Worm (Caenorhabditis elegans): ENCODE data around the gene plpr-1.
A peak's percentile ranks its signal among the peaks of the same experiment; 100 is the strongest.

Gene plpr-1

ce11 chrII:11192488-11192887 lies 29.6 kb upstream of the plpr-1 start:
- TF ChIP-seq saeg-2 (GFP tag; IDR thresholded peaks at IDR 0.05) (no peak), dmd-9 (GFP tag; IDR thresholded peaks at IDR 0.05) (no peak), Y75B8A.6 (GFP tag; IDR thresholded peaks at IDR 0.05) (no peak)

DNA sequence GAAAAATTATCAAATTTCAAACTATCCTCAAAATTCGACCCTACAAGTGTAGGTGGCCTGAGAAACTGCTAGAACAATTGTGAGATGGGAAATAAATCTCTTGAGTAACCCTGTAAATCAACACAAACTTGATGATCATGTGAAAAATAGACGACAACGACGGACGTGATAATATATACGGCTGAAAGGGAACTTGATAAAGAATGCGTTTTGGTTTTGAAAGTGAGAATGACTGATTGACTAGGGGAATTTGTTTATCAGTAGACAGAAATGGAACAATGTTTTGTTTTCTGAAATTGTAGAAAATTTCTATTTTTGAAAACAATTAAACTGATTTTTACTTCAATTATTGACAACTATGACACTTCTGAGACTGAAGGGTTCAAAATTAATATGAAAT lies 28.6 kb upstream of the plpr-1 start:
- TF ChIP-seq hlh-30 (tag; optimal IDR thresholded peaks at IDR 0.05; ENCODE audit: insufficient read depth): peak; percentile 27
- peak in 1 of 2 experiments; percentile 52 for TF ChIP-seq unc-62 (GFP tag; optimal IDR thresholded peaks at IDR 0.05 in 1 of 2)
- no peak for TF ChIP-seq unc-62 (tag; optimal IDR thresholded peaks at IDR 0.05)
- TF ChIP-seq jun-1 (tag; optimal IDR thresholded peaks at IDR 0.05): no peak

- no peak for TF ChIP-seq fkh-10 (GFP tag; optimal IDR thresholded peaks at IDR 0.05)
- TF ChIP-seq unc-62 (GFP tag; optimal IDR thresholded peaks at IDR 0.05 in 1 of 2): peak in 1 of 2 experiments; percentile 94
- no peak for TF ChIP-seq unc-62 (tag; optimal IDR thresholded peaks at IDR 0.05)
- no peak for TF ChIP-seq daf-8 (GFP tag; IDR thresholded peaks at IDR 0.05)
- TF ChIP-seq set-16 (GFP tag; IDR thresholded peaks at IDR 0.05): peak; percentile 48; the same call in 1 of the 2 replicates
- no peak for TF ChIP-seq zfp-2 (tag; optimal IDR thresholded peaks at IDR 0.05)
- no peak for TF ChIP-seq F26F4.8 (GFP tag; conservative IDR thresholded peaks at IDR 0.05)
- no peak for TF ChIP-seq rbr-2 (tag; optimal IDR thresholded peaks at IDR 0.05)
- TF ChIP-seq nhr-10 (tag; optimal IDR thresholded peaks at IDR 0.05): peak; percentile 43
- no peak for TF ChIP-seq lin-38 (GFP tag; IDR thresholded peaks at IDR 0.05)
- TF ChIP-seq mdl-1 (tag; optimal IDR thresholded peaks at IDR 0.05): peak in 1 of 2 experiments; percentile 41
- TF ChIP-seq mes-2 (tag; optimal IDR thresholded peaks at IDR 0.05; ENCODE audit: poor library complexity, severe bottlenecking): peak; percentile 24
- no peak for TF ChIP-seq hmg-1.1 (GFP tag; IDR thresholded peaks at IDR 0.05)
- TF ChIP-seq nhr-77 (tag; optimal IDR thresholded peaks at IDR 0.05): no peak
- no peak for TF ChIP-seq ZK337.2 (GFP tag; IDR thresholded peaks at IDR 0.05)
- TF ChIP-seq lsy-2 (tag; optimal IDR thresholded peaks at IDR 0.05): no peak
- TF ChIP-seq dmd-8 (GFP tag; IDR thresholded peaks at IDR 0.05): 0 out of 2 replicates have a peak, but pooled peaks have one; percentile 12
- peak; percentile 24 for TF ChIP-seq mep-1 (tag; optimal IDR thresholded peaks at IDR 0.05)
- TF ChIP-seq unc-39 (tag; optimal IDR thresholded peaks at IDR 0.05): no peak
- TF ChIP-seq nhr-28 (tag; optimal IDR thresholded peaks at IDR 0.05): peak; percentile 11
- no peak for TF ChIP-seq snpc-4 (tag; optimal IDR thresholded peaks at IDR 0.05)
- TF ChIP-seq mxl-3 (GFP tag; optimal IDR thresholded peaks at IDR 0.05): peak; percentile 22
- TF ChIP-seq hlh-11 (tag; optimal IDR thresholded peaks at IDR 0.05): peak; percentile 9
- TF ChIP-seq nhr-25 (tag; optimal IDR thresholded peaks at IDR 0.05; ENCODE audit: borderline replicate concordance, insufficient read depth): no peak
- TF ChIP-seq ceh-82 (tag; optimal IDR thresholded peaks at IDR 0.05): no peak
- TF ChIP-seq aha-1 (tag): peak; percentile 84
Observed at ce11 chrII:11200234-11200755, 21.8 kb upstream of the plpr-1 start.

DNA sequence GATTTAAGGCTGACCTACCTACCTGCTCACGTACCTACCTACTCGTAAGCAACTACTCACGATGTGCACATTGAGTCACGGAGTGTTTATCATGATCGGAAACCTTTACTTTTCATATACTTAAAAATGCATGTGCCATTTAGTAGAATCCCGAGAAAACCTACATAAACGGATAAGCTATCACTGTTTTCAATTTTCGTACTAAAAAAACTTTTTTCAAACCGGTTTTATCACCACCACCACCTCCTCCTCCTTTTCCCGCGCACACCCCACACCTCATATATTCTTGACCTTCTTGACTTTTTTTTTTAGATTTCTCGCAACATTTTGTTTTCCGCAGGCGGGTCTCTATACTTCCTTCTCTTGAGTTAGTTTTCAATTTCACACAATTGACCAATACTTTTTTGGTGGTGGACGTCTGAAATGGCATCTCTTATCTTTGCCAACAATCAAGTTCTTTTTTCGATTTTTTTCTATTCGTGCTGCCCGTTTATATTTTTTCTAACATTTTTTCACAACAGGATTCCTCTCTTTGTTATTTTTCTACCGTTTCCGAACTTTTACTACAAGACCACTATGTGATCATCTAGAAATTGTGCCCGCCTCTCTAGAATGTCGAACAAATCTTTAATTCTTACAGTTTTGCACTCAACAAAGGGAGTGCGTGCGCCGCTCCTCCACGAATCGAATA lies 19.4 kb upstream of the plpr-1 start, which contains the start of gene srap-1:
Gene srap-1 (plus strand): TSS at position 641 of the 691 bp plus-strand sequence.
- TF ChIP-seq zag-1 (tag; optimal IDR thresholded peaks at IDR 0.05): no peak
- no peak for TF ChIP-seq F44E2.7 (GFP tag; IDR thresholded peaks at IDR 0.05)
- TF ChIP-seq nhr-10 (tag; optimal IDR thresholded peaks at IDR 0.05): no peak
- TF ChIP-seq ceh-28 (tag; optimal IDR thresholded peaks at IDR 0.05): no peak
- TF ChIP-seq unc-62 (GFP tag; optimal IDR thresholded peaks at IDR 0.05 in 1 of 2): peak in 1 of 2 experiments; percentile 50
- no peak for TF ChIP-seq unc-62 (tag; optimal IDR thresholded peaks at IDR 0.05)
- TF ChIP-seq mes-2 (tag; optimal IDR thresholded peaks at IDR 0.05; ENCODE audit: poor library complexity, severe bottlenecking): no peak

Measured in whole organism, L4 larva.